Worm (Caenorhabditis elegans) whole organism, early embryonic: ENCODE data around the gene C01G12.5.

Experiments
- B0310.2 ChIP-seq: sonication (generic microtip); optimal IDR thresholded peaks from 2 replicates; lab custom pipeline; 2016; ENCODE audit warnings: mild to moderate bottlenecking, missing genetic modification characterization, missing compliant biosample characterization
- F13C5.2 ChIP-seq: sonication (generic microtip); optimal IDR thresholded peaks from 2 replicates; lab custom pipeline; 2017; ENCODE audit warnings: mild to moderate bottlenecking, missing genetic modification characterization, inconsistent platforms, missing compliant biosample characterization
- aly-1 ChIP-seq: sonication (generic microtip); optimal IDR thresholded peaks from 2 replicates; lab custom pipeline; 2016; ENCODE audit warnings: missing genetic modification characterization, missing compliant biosample characterization
- ama-1 ChIP-seq: fragments of 150-350 bp; optimal IDR thresholded peaks from 2 replicates; lab custom pipeline; 2014
- ceh-13 ChIP-seq: fragments of 200-800 bp; sonication (Bioruptor generic); optimal IDR thresholded peaks from 2 replicates; lab custom pipeline; 2018; ENCODE audit warnings: mild to moderate bottlenecking, missing genetic modification characterization, missing compliant biosample characterization
- ceh-36 ChIP-seq: sonication (generic microtip); optimal IDR thresholded peaks from 2 replicates; lab custom pipeline; 2016; ENCODE audit warnings: missing genetic modification characterization, inconsistent platforms, missing compliant biosample characterization
- ets-7 ChIP-seq: sonication (generic microtip); optimal IDR thresholded peaks from 2 replicates; lab custom pipeline; 2016; ENCODE audit warnings: missing genotype, missing genetic modification characterization, missing compliant biosample characterization
- flt-1 ChIP-seq: fragments of 200-800 bp; sonication (Bioruptor generic); IDR thresholded peaks from 2 replicates; pipeline ENCODE4 v1.3.6; 2022; ENCODE audit warnings: missing genetic modification characterization, missing compliant biosample characterization
- hmbx-1 ChIP-seq: sonication (generic microtip); optimal IDR thresholded peaks from 2 replicates; lab custom pipeline; 2016; ENCODE audit warnings: mild to moderate bottlenecking, missing genetic modification characterization, missing compliant biosample characterization
- hmg-4 ChIP-seq: fragments of 200-800 bp; sonication (Bioruptor generic); optimal IDR thresholded peaks from 2 replicates; lab custom pipeline; 2018; ENCODE audit warnings: mild to moderate bottlenecking, missing genetic modification characterization, missing compliant biosample characterization
- hnd-1 ChIP-seq: sonication (generic microtip); optimal IDR thresholded peaks from 2 replicates; lab custom pipeline; 2016; ENCODE audit warnings: missing genetic modification characterization, missing compliant biosample characterization
- pes-1 ChIP-seq: fragments of 200-800 bp; sonication (Bioruptor generic); IDR thresholded peaks from 2 replicates; pipeline ENCODE4 v1.3.6; 2022; ENCODE audit warnings: missing genetic modification reagents, missing genetic modification characterization, missing compliant biosample characterization
- scrt-1 ChIP-seq: fragments of 200-800 bp; sonication (Bioruptor generic); IDR thresholded peaks from 2 replicates; pipeline ENCODE4 v1.3.6; 2022; ENCODE audit warnings: missing genetic modification characterization, missing compliant biosample characterization
- sea-1 ChIP-seq: fragments of 200-800 bp; sonication (Bioruptor generic); conservative IDR thresholded peaks from 2 replicates; pipeline ENCODE4 v1.3.6; 2022; ENCODE audit warnings: missing genetic modification characterization, missing compliant biosample characterization
- tbx-11 ChIP-seq: fragments of 200-800 bp; sonication (Bioruptor generic); IDR thresholded peaks from 2 replicates; pipeline ENCODE4 v1.3.6; 2022; ENCODE audit warnings: missing genetic modification characterization, missing compliant biosample characterization
- tbx-37 ChIP-seq: fragments of 200-800 bp; sonication (Bioruptor generic); conservative IDR thresholded peaks from 2 replicates; pipeline ENCODE4 v1.3.6; 2022; ENCODE audit warnings: missing genetic modification reagents, missing genetic modification characterization, missing compliant biosample characterization
- tra-4 ChIP-seq: sonication (generic microtip); optimal IDR thresholded peaks from 2 replicates; lab custom pipeline; 2017; ENCODE audit warnings: missing genetic modification characterization, missing compliant biosample characterization

C01G12.5 gene

DNA sequence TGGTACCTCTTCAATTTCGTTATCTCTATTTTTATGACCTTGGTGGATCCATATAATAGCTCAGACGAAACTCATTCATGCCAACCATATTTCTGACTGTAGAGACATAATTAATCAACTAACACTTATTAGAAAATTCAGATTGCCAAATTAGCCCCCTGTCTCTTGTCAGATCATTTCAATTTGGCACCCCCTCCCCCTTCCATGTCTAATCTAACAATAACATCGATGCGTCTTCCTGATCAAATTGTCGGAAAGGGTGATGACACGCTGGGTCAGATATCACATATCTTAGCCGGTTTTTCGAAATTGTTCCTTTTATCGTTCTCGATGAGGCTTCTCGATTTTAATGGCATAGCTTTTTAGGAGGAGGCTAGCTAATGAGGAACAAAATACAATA lies 24.0 kb upstream of the C01G12.5 start:
- no peak for TF ChIP-seq hmbx-1 (tag; lab: Kevin White, UChicago)
- no peak for TF ChIP-seq B0310.2 (tag; lab: Kevin White, UChicago)
- no peak for TF ChIP-seq hnd-1 (tag; lab: Kevin White, UChicago)
- no peak for TF ChIP-seq tbx-11 (GFP tag; lab: Robert Waterston, UW)
- TF ChIP-seq ets-7 (tag; lab: Kevin White, UChicago): no peak
- no peak for TF ChIP-seq flt-1
- TF ChIP-seq F13C5.2 (tag; lab: Kevin White, UChicago): no peak
- TF ChIP-seq ceh-36 (tag; lab: Kevin White, UChicago): no peak
- no peak for TF ChIP-seq pes-1 (GFP tag; lab: Robert Waterston, UW)
- TF ChIP-seq ama-1 (lab: Kevin White, UChicago): no peak
- no peak for TF ChIP-seq tra-4
- no peak for TF ChIP-seq aly-1 (tag; lab: Kevin White, UChicago)
- TF ChIP-seq scrt-1: no peak
- TF ChIP-seq hmg-4: no peak
- TF ChIP-seq tbx-37: no peak
- TF ChIP-seq ceh-13 (GFP tag; lab: Kevin White, UChicago): no peak
- TF ChIP-seq sea-1 (GFP tag; lab: Robert Waterston, UW): no peak

DNA sequence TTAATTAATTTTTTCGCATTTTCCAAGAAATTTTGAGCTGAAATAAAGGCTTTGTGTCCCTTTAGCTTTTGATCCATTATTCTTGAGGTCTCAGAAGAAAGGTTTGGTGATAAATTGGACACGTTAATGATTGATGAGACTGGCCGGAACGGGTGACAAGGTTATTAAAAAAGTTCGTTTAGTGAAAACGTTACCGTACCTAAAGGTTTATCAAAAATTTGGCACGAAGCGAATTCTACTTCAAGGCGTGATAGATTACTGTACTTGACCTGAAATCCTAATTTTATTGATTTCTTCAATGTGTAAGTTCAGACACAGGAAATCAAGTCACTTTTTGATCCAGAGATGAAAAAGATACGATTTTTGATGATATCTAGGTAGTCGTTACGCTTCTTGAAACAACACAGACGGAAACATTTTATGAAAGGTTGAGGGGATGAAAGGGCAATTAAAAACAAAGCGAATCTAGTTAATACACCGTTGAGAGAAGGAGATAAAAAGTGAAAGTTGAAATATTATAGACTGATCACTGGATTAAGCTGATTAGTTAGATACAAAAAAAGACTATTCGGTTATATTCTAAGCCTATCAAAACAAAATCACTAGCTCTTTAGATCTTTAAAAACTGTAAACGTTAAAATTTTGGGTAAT lies 23.3 kb upstream of the C01G12.5 start:
- TF ChIP-seq ceh-36 (tag; lab: Kevin White, UChicago): no peak
- TF ChIP-seq ets-7 (tag; lab: Kevin White, UChicago): no peak
- no peak for TF ChIP-seq B0310.2 (tag; lab: Kevin White, UChicago)
- TF ChIP-seq tbx-11 (GFP tag; lab: Robert Waterston, UW): no peak
- no peak for TF ChIP-seq scrt-1
- TF ChIP-seq flt-1: no peak
- TF ChIP-seq aly-1 (tag; lab: Kevin White, UChicago): no peak
- no peak for TF ChIP-seq hnd-1 (tag; lab: Kevin White, UChicago)
- no peak for TF ChIP-seq hmg-4
- TF ChIP-seq hmbx-1 (tag; lab: Kevin White, UChicago): no peak
- no peak for TF ChIP-seq F13C5.2 (tag; lab: Kevin White, UChicago)
- TF ChIP-seq tbx-37: no peak
- no peak for TF ChIP-seq sea-1 (GFP tag; lab: Robert Waterston, UW)
- no peak for TF ChIP-seq pes-1 (GFP tag; lab: Robert Waterston, UW)
- TF ChIP-seq ceh-13 (GFP tag; lab: Kevin White, UChicago): no peak
- TF ChIP-seq ama-1 (lab: Kevin White, UChicago): no peak

DNA sequence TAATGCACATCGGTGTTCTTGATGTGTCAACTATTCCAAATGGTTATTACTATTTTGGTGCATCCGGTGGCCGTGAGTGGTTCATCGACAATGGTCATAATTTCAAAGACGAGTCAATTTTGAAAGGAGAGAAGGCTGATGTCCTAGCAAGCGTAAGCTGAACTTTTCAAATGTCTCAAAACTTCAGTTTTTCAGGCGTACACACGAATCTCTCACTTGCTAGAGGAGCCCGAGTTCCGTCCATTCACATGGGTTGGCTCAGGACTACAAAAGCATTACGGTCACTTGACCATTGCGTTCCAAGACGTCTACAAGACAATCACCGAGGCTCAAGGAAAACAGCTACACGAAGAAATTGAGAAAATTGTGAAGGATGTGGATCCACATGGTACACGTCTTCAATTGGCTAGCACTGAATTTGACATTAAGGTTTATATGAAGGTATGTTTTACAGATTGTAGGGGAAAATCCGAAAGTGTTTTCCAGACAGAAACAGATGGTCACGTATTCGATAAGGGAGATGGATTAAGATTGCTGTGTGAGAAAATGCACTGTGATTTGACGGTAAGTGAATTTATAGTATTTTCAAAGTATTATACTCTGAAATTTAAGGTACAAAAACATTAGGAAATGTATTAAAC lies 22.1 kb upstream of the C01G12.5 start:
- TF ChIP-seq ceh-13 (GFP tag; lab: Kevin White, UChicago): no peak
- TF ChIP-seq ets-7 (tag; lab: Kevin White, UChicago): no peak
- no peak for TF ChIP-seq flt-1
- TF ChIP-seq scrt-1: no peak
- no peak for TF ChIP-seq pes-1 (GFP tag; lab: Robert Waterston, UW)
- TF ChIP-seq ama-1 (lab: Kevin White, UChicago): no peak
- no peak for TF ChIP-seq F13C5.2 (tag; lab: Kevin White, UChicago)
- no peak for TF ChIP-seq tbx-37
- TF ChIP-seq hmg-4: no peak
- no peak for TF ChIP-seq sea-1 (GFP tag; lab: Robert Waterston, UW)
- no peak for TF ChIP-seq ceh-36 (tag; lab: Kevin White, UChicago)
- TF ChIP-seq B0310.2 (tag; lab: Kevin White, UChicago): no peak
- TF ChIP-seq tbx-11 (GFP tag; lab: Robert Waterston, UW): no peak
- TF ChIP-seq hnd-1 (tag; lab: Kevin White, UChicago): no peak
- no peak for TF ChIP-seq hmbx-1 (tag; lab: Kevin White, UChicago)
- no peak for TF ChIP-seq aly-1 (tag; lab: Kevin White, UChicago)

DNA sequence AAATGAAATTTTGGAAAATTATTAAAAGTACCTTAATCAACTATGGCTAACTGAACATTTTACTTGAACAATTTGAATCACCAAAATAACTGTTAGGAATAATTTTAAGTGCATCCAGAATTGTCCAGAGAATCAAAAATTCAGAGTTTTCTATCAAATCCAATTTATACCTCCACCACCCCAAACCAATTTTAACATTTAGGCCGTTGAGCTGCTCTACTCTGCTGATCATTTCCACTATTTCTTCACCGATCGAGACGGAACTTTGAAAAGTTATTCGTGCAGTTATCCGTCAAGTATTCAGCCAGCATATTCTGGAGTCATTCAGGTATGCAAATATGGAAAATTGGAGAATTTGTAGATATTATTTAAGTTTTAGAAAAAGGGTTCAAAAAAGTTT lies 21.2 kb upstream of the C01G12.5 start:
- no peak for TF ChIP-seq F13C5.2 (tag; lab: Kevin White, UChicago)
- no peak for TF ChIP-seq sea-1 (GFP tag; lab: Robert Waterston, UW)
- no peak for TF ChIP-seq scrt-1
- TF ChIP-seq pes-1 (GFP tag; lab: Robert Waterston, UW): no peak

DNA sequence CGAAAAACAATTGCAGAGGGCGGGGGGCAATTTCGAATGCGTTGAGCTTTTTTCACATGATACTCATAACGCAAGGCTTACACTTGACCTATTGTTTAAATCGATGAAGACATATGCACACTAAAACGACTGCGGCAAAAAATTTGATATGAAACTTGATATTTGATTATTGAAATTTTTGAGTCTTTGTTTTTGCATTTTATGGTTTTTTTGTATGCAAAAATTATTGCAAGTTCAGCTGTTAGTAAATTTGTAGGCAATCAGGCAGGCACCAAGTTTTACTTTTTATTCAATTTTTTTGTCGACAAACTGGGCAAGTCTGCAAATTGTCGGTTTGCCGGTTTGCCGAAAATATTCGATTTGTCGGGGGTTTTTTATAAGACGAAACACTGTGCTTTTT lies 18.9 kb upstream of the C01G12.5 start, which contains the start of gene arl-3:
TSS of gene arl-3 (plus strand) at position 301 of the 400 bp plus-strand sequence.
- TF ChIP-seq tbx-11 (GFP tag; lab: Robert Waterston, UW): no peak
- no peak for TF ChIP-seq hnd-1 (tag; lab: Kevin White, UChicago)
- TF ChIP-seq tra-4: no peak

DNA sequence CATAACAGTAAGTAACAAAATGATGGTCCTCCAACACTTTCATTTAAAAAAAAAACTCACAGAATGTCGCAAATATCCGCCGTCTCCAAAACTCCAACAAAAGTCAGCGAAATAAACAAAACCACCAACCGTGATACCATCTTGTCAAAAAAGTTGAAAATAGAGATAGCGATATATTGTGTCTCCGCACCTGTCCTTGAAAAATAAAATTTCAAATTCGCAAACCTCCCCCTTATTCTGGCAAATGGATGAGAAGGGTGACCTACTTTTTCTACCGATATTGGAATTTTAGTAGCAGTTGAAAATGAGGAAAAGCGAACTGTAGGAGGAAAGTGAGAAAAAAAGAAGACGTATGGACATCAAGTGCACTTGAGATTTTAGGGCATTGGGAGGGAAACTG lies 18.2 kb upstream of the C01G12.5 start, which contains the start of gene F19H8.2:
TSS of gene F19H8.2 (minus strand) at position 391 of the 400 bp plus-strand sequence.
- TF ChIP-seq scrt-1 (no peak), ets-7 (tag; lab: Kevin White, UChicago) (no peak), ama-1 (lab: Kevin White, UChicago) (no peak), flt-1 (no peak), tbx-37 (no peak), tbx-11 (GFP tag; lab: Robert Waterston, UW) (no peak), ceh-13 (GFP tag; lab: Kevin White, UChicago) (no peak), ceh-36 (tag; lab: Kevin White, UChicago) (no peak), B0310.2 (tag; lab: Kevin White, UChicago) (no peak), sea-1 (GFP tag; lab: Robert Waterston, UW) (no peak), F13C5.2 (tag; lab: Kevin White, UChicago) (no peak), hnd-1 (tag; lab: Kevin White, UChicago) (no peak), aly-1 (tag; lab: Kevin White, UChicago) (no peak), hmbx-1 (tag; lab: Kevin White, UChicago) (no peak), pes-1 (GFP tag; lab: Robert Waterston, UW) (no peak), tra-4 (no peak), hmg-4 (no peak)

DNA sequence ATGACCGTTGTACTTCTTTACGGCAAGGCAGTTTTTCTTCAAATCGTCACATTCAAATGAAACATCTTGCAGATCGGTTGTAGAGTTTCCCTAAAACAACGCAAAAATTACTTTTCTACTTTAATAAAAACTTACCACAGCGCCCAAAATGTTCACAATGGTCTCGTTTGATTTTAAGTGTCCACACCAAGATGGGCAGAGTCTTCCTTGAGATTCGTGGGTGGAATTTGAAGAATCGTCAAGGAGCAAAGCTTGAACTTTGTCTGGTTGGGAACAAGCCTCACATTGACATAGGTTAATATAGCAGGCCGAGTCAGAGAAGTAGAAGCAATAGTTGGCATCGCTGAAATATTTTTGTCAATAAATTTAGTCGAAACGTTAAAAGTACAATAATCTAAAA lies 17.7 kb upstream of the C01G12.5 start:
- TF ChIP-seq ceh-36 (tag; lab: Kevin White, UChicago): no peak
